Worm (Caenorhabditis elegans): Measurements from ENCODE around the gene dmsr-10.

Gene dmsr-10

ce11 chrV:6767576-6767975, 34.2 kb downstream of the dmsr-10 start (continued):
- TF ChIP-seq sptf-1 (tag; optimal IDR thresholded peaks at IDR 0.05) (no peak), elt-2 (tag; optimal IDR thresholded peaks at IDR 0.05) (no peak), nhr-71 (tag; optimal IDR thresholded peaks at IDR 0.05) (peak; percentile 37), mep-1 (tag; optimal IDR thresholded peaks at IDR 0.05) (no peak)

ce11 chrV:6764972-6765371, 36.8 kb downstream of the dmsr-10 start, which contains the start of gene bbs-8:
bbs-8 (minus strand) TSS chrV:6765072.
- no peak for TF ChIP-seq mdl-1 (tag; optimal IDR thresholded peaks at IDR 0.05)
- no peak for TF ChIP-seq mab-9 (GFP tag; IDR thresholded peaks at IDR 0.05)
- no peak for TF ChIP-seq efl-1 (optimal IDR thresholded peaks at IDR 0.05)
- TF ChIP-seq efl-1 (GFP tag; optimal IDR thresholded peaks at IDR 0.05 in 1 of 2), result peak in 1 of 2 experiments; percentile 61
- TF ChIP-seq swsn-7 (tag; optimal IDR thresholded peaks at IDR 0.05), result no peak
- peak; percentile 60 for TF ChIP-seq fkh-8 (tag; optimal IDR thresholded peaks at IDR 0.05)

- TF ChIP-seq fkh-10 (GFP tag; optimal IDR thresholded peaks at IDR 0.05), result no peak
- TF ChIP-seq C04F5.9 (tag; optimal IDR thresholded peaks at IDR 0.05), result no peak
- no peak for TF ChIP-seq lsy-2 (tag; optimal IDR thresholded peaks at IDR 0.05)
- no peak for TF ChIP-seq aha-1 (tag; optimal IDR thresholded peaks at IDR 0.05)
- TF ChIP-seq Y116A8C.19 (tag; optimal IDR thresholded peaks at IDR 0.05; ENCODE audit: borderline replicate concordance), result no peak
- TF ChIP-seq ceh-8 (GFP tag; optimal IDR thresholded peaks at IDR 0.05), result no peak
- no peak for TF ChIP-seq unc-130 (tag; optimal IDR thresholded peaks at IDR 0.05)
- TF ChIP-seq C16A3.4 (tag; optimal IDR thresholded peaks at IDR 0.05), result no peak
- TF ChIP-seq dpl-1 (GFP tag; optimal IDR thresholded peaks at IDR 0.05), result no peak
- TF ChIP-seq egl-27 (tag; optimal IDR thresholded peaks at IDR 0.05), result no peak
- no peak for TF ChIP-seq ama-1 (optimal IDR thresholded peaks at IDR 0.05)
- TF ChIP-seq mab-9 (GFP tag; IDR thresholded peaks at IDR 0.05), result no peak
- TF ChIP-seq lin-13 (GFP tag; optimal IDR thresholded peaks at IDR 0.05), result no peak
- TF ChIP-seq nhr-71 (tag; optimal IDR thresholded peaks at IDR 0.05), result no peak
- no peak for TF ChIP-seq rnt-1 (tag; optimal IDR thresholded peaks at IDR 0.05)
- TF ChIP-seq skn-1 (tag; optimal IDR thresholded peaks at IDR 0.05), result no peak
These were observed 39.4 kb downstream of the dmsr-10 start, which contains the start of gene T25F10.4 for ce11 chrV:6762361-6762760. T25F10.4 (minus strand) TSS chrV:6762461.

- TF ChIP-seq F16B12.6 (tag; optimal IDR thresholded peaks at IDR 0.05) (no peak), efl-1 (optimal IDR thresholded peaks at IDR 0.05) (no peak), efl-1 (GFP tag; optimal IDR thresholded peaks at IDR 0.05 in 1 of 2) (peak in 1 of 2 experiments; percentile 11)
These were observed 43.7 kb downstream of the dmsr-10 start, which contains the start of gene dbl-1 for ce11 chrV:6758017-6758416. dbl-1 (plus strand) TSS chrV:6758135.

ce11 chrV:6753257-6753656, 48.5 kb downstream of the dmsr-10 start:
- TF ChIP-seq nhr-237 (tag; optimal IDR thresholded peaks at IDR 0.05), result no peak
- peak; percentile 73 for TF ChIP-seq fkh-4 (tag; optimal IDR thresholded peaks at IDR 0.05; ENCODE audit: borderline replicate concordance)
- TF ChIP-seq dsc-1 (tag; optimal IDR thresholded peaks at IDR 0.05), result peak; percentile 84

ce11 chrV:6751493-6752100, 50.2 kb downstream of the dmsr-10 start:
- no peak for TF ChIP-seq mef-2 (tag; optimal IDR thresholded peaks at IDR 0.05)
- no peak for TF ChIP-seq hpl-2 (GFP tag; optimal IDR thresholded peaks at IDR 0.05)
- TF ChIP-seq lsy-2 (tag; optimal IDR thresholded peaks at IDR 0.05), result no peak
- no peak for TF ChIP-seq mep-1 (tag; optimal IDR thresholded peaks at IDR 0.05)
- TF ChIP-seq hlh-17 (GFP tag; optimal IDR thresholded peaks at IDR 0.05; ENCODE audit: borderline replicate concordance), result no peak
- no peak for TF ChIP-seq nhr-237 (tag; optimal IDR thresholded peaks at IDR 0.05)
- TF ChIP-seq ama-1 (optimal IDR thresholded peaks at IDR 0.05), result no peak
- TF ChIP-seq lin-14 (GFP tag; optimal IDR thresholded peaks at IDR 0.05), result peak; percentile 74
- no peak for TF ChIP-seq nhr-47 (tag; optimal IDR thresholded peaks at IDR 0.05)
- no peak for TF ChIP-seq nhr-84 (tag; optimal IDR thresholded peaks at IDR 0.05)
- TF ChIP-seq nhr-71 (tag; optimal IDR thresholded peaks at IDR 0.05), result peak; percentile 68
- TF ChIP-seq lin-13 (GFP tag; optimal IDR thresholded peaks at IDR 0.05), result no peak
- TF ChIP-seq efl-1 (optimal IDR thresholded peaks at IDR 0.05), result no peak
- peak in 1 of 2 experiments; percentile 64 for TF ChIP-seq efl-1 (GFP tag; optimal IDR thresholded peaks at IDR 0.05 in 1 of 2)
- no peak for TF ChIP-seq alr-1 (tag; optimal IDR thresholded peaks at IDR 0.05; ENCODE audit: borderline replicate concordance)
- no peak for TF ChIP-seq isw-1 (GFP tag; IDR thresholded peaks at IDR 0.05)
- TF ChIP-seq nhr-11 (tag; optimal IDR thresholded peaks at IDR 0.05), result no peak
- TF ChIP-seq nhr-85 (tag), result no peak
- TF ChIP-seq unc-130 (tag; optimal IDR thresholded peaks at IDR 0.05), result no peak
- no peak for TF ChIP-seq lin-15B (tag; optimal IDR thresholded peaks at IDR 0.05)
- TF ChIP-seq xbp-1 (tag; optimal IDR thresholded peaks at IDR 0.05), result no peak
- TF ChIP-seq mab-9 (GFP tag; IDR thresholded peaks at IDR 0.05), result no peak
- TF ChIP-seq skn-1 (tag; optimal IDR thresholded peaks at IDR 0.05), result no peak
- TF ChIP-seq ztf-4 (tag; optimal IDR thresholded peaks at IDR 0.05), result no peak
- TF ChIP-seq unc-98 (GFP tag; IDR thresholded peaks at IDR 0.05), result no peak
